Fruit fly (Drosophila melanogaster) whole organism, pupa: ENCODE data around the gene CG15403.

Source experiments
- CG34367 ChIP-seq: fragments of 200-800 bp; sonication (Bioruptor generic); optimal IDR thresholded peaks from 2 replicates; lab custom pipeline; 2018; ENCODE audit warnings: missing biosample characterization, mild to moderate bottlenecking, missing genetic modification characterization
- fd96Ca ChIP-seq: fragments of 200-800 bp; sonication (Bioruptor generic); IDR thresholded peaks from 3 replicates; pipeline ENCODE4 v1.3.6; 2022; ENCODE audit warnings: missing biosample characterization, missing genetic modification characterization

Gene CG15403

DNA sequence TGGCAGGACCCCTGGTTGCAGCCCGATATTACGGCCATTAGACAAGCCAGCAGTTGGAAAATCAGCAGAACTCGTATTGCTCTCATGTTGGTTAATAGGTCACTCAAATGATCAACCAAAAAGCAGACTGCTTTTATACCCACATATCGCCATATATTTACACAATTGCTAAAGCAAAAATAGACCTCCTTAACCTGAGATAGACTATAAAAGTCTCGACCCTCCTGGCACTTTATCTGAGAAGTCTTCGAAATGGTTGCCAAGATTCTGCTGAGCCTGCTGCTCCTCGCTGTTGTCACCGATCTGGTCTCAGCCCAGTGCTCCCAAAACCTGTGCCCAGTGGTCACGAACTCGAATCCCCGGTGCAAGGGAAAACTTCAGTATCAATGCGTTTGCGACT is 45.3 kb downstream of the CG15403 start, which contains the start of the genes CG31698 and CG15404:
Gene CG31698, minus strand, starts transcription at position 101 of the 400 bp plus-strand sequence.
Gene CG15404, plus strand, starts transcription at position 233 of the 400 bp plus-strand sequence.
- no peak for TF ChIP-seq fd96Ca
- no peak for TF ChIP-seq CG34367 (tag; lab: Kevin White, UChicago)
